Worm (Caenorhabditis elegans): ENCODE measurements around the gene F28B4.1.

DNA sequence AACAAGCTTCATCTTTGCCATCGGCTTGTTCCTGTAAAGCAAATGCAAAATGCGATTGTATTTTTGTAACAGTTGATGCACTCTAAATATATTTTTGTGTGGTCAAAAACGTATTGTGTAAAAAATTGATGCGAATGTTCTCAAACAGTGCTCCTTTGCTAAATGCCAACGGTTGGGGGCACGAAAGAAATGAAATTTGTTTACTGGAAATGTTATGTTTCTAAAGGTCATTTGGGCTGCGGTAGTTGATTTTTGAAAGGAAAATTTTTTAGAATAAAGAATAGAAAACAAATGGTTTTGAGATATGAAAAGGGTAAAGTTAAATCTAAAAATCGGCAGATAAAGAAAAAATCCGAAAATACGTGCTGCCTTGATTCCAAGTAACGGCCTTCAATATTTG is 34.4 kb upstream of the F28B4.1 start, which contains the start of gene C15C7.6:
- TF ChIP-seq scrt-1 (GFP tag; IDR thresholded peaks at IDR 0.05) = no peak
- no peak for TF ChIP-seq hmg-4 (GFP tag; optimal IDR thresholded peaks at IDR 0.05)
- no peak for TF ChIP-seq ama-1 (optimal IDR thresholded peaks at IDR 0.05)
- TF ChIP-seq ceh-13 (GFP tag; optimal IDR thresholded peaks at IDR 0.05) = no peak
